Worm (Caenorhabditis elegans) whole organism, early embryonic: ENCODE data around the gene T26A5.6.

Experiments
- B0310.2 ChIP-seq: sonication (generic microtip); optimal IDR thresholded peaks from 2 replicates; lab custom pipeline; 2016; ENCODE audit warnings: mild to moderate bottlenecking, missing genetic modification characterization, missing compliant biosample characterization
- F13C5.2 ChIP-seq: sonication (generic microtip); optimal IDR thresholded peaks from 2 replicates; lab custom pipeline; 2017; ENCODE audit warnings: mild to moderate bottlenecking, missing genetic modification characterization, inconsistent platforms, missing compliant biosample characterization
- aly-1 ChIP-seq: sonication (generic microtip); optimal IDR thresholded peaks from 2 replicates; lab custom pipeline; 2016; ENCODE audit warnings: missing genetic modification characterization, missing compliant biosample characterization
- ama-1 ChIP-seq: fragments of 150-350 bp; optimal IDR thresholded peaks from 2 replicates; lab custom pipeline; 2014
- ceh-13 ChIP-seq: fragments of 200-800 bp; sonication (Bioruptor generic); optimal IDR thresholded peaks from 2 replicates; lab custom pipeline; 2018; ENCODE audit warnings: mild to moderate bottlenecking, missing genetic modification characterization, missing compliant biosample characterization
- ceh-36 ChIP-seq: sonication (generic microtip); optimal IDR thresholded peaks from 2 replicates; lab custom pipeline; 2016; ENCODE audit warnings: missing genetic modification characterization, inconsistent platforms, missing compliant biosample characterization
- ets-7 ChIP-seq: sonication (generic microtip); optimal IDR thresholded peaks from 2 replicates; lab custom pipeline; 2016; ENCODE audit warnings: missing genotype, missing genetic modification characterization, missing compliant biosample characterization
- flt-1 ChIP-seq: fragments of 200-800 bp; sonication (Bioruptor generic); IDR thresholded peaks from 2 replicates; pipeline ENCODE4 v1.3.6; 2022; ENCODE audit warnings: missing genetic modification characterization, missing compliant biosample characterization
- hmbx-1 ChIP-seq: sonication (generic microtip); optimal IDR thresholded peaks from 2 replicates; lab custom pipeline; 2016; ENCODE audit warnings: mild to moderate bottlenecking, missing genetic modification characterization, missing compliant biosample characterization
- hmg-4 ChIP-seq: fragments of 200-800 bp; sonication (Bioruptor generic); optimal IDR thresholded peaks from 2 replicates; lab custom pipeline; 2018; ENCODE audit warnings: mild to moderate bottlenecking, missing genetic modification characterization, missing compliant biosample characterization
- hnd-1 ChIP-seq: sonication (generic microtip); optimal IDR thresholded peaks from 2 replicates; lab custom pipeline; 2016; ENCODE audit warnings: missing genetic modification characterization, missing compliant biosample characterization
- pes-1 ChIP-seq: fragments of 200-800 bp; sonication (Bioruptor generic); IDR thresholded peaks from 2 replicates; pipeline ENCODE4 v1.3.6; 2022; ENCODE audit warnings: missing genetic modification reagents, missing genetic modification characterization, missing compliant biosample characterization
- scrt-1 ChIP-seq: fragments of 200-800 bp; sonication (Bioruptor generic); IDR thresholded peaks from 2 replicates; pipeline ENCODE4 v1.3.6; 2022; ENCODE audit warnings: missing genetic modification characterization, missing compliant biosample characterization
- sea-1 ChIP-seq: fragments of 200-800 bp; sonication (Bioruptor generic); conservative IDR thresholded peaks from 2 replicates; pipeline ENCODE4 v1.3.6; 2022; ENCODE audit warnings: missing genetic modification characterization, missing compliant biosample characterization
- tbx-11 ChIP-seq: fragments of 200-800 bp; sonication (Bioruptor generic); IDR thresholded peaks from 2 replicates; pipeline ENCODE4 v1.3.6; 2022; ENCODE audit warnings: missing genetic modification characterization, missing compliant biosample characterization
- tbx-37 ChIP-seq: fragments of 200-800 bp; sonication (Bioruptor generic); conservative IDR thresholded peaks from 2 replicates; pipeline ENCODE4 v1.3.6; 2022; ENCODE audit warnings: missing genetic modification reagents, missing genetic modification characterization, missing compliant biosample characterization
- tra-4 ChIP-seq: sonication (generic microtip); optimal IDR thresholded peaks from 2 replicates; lab custom pipeline; 2017; ENCODE audit warnings: missing genetic modification characterization, missing compliant biosample characterization

Gene T26A5.6

DNA sequence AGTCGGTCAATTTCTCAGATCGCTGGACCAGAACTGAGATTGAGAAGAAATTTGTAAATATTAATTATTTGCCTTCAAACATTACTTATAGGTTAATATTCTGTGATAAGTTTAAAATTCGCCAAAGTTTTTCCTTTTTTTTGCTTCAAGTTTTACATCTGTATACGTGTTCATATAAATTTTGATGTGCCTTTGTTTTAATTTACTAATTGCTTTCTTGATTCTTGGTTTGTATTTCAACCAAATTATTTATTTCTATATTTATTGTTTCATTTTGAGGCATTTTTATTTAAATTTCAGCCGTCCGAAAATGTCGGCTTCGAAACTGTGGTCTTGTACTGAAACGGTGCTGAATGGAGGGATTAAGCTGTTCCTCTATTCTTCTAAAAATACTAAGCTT is 14.2 kb downstream of the T26A5.6 start, which contains the start of gene C05D11.1:
Gene C05D11.1 (plus strand): TSS at position 301 of the 400 bp plus-strand sequence.
- TF ChIP-seq pes-1 (no peak), scrt-1 (no peak), tra-4 (no peak), tbx-11 (GFP tag; lab: Robert Waterston, UW) (no peak), tbx-37 (GFP tag; lab: Robert Waterston, UW) (no peak), hmg-4 (no peak), hmbx-1 (tag; lab: Kevin White, UChicago) (no peak), B0310.2 (tag; lab: Kevin White, UChicago) (no peak), ceh-36 (no peak), ceh-13 (GFP tag; lab: Kevin White, UChicago) (no peak), sea-1 (GFP tag; lab: Robert Waterston, UW) (no peak), flt-1 (no peak)

DNA sequence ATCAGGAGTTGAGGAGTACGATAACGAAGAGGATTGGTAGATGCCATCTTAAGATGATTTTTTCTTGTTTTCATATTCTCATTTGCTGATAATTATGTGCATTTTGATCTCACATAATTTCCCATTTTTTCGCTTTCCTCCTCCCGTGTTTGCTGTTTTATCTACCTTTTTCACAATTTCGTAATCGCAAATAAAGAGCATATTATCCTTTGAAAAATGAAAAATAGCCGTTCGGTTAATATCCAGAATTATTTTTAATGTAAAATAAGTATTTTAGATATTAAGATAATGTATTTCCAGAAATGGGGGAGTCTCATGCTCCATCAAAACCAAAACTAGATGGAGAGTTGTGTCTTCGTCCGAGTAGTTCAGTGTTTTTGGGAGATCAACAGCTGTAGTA is 17.6 kb downstream of the T26A5.6 start, which contains the start of gene vps-16:
Gene vps-16 (plus strand): TSS at position 301 of the 400 bp plus-strand sequence.
- no peak for TF ChIP-seq pes-1
- no peak for TF ChIP-seq hmbx-1 (tag; lab: Kevin White, UChicago)
- no peak for TF ChIP-seq F13C5.2 (tag; lab: Kevin White, UChicago)
- no peak for TF ChIP-seq ets-7 (tag; lab: Kevin White, UChicago)
- no peak for TF ChIP-seq hmg-4
- no peak for TF ChIP-seq aly-1 (tag; lab: Kevin White, UChicago)
- no peak for TF ChIP-seq sea-1 (GFP tag; lab: Robert Waterston, UW)
- TF ChIP-seq ama-1 (lab: Kevin White, UChicago) = no peak
- TF ChIP-seq flt-1 = no peak
- TF ChIP-seq ceh-13 (GFP tag; lab: Kevin White, UChicago) = no peak
- no peak for TF ChIP-seq scrt-1

DNA sequence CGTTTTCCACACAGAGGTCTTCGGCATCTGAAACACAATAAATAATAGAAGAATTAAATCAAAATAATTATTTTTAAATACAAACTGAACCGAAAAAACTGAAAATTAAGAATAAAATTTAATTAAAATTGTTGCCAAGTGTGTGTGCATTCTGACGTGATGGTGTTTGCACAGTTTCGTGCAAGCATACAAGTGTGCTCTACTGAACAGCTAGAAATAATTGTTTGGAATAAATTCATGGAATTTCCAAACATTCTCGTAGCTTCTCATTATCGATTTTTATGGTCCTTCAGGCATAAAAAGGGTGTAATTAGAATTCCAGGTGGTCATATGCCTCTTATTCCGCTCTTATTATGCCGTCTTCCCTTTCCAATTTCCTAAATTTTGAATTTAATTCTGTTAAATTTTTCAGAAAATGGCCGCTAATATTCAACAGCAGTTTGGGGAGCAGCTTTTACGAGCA is 18.7 kb downstream of the T26A5.6 start, which contains the start of the genes mrps-17 and txdc-9:
Gene mrps-17 (minus strand): TSS at position 33 of the 463 bp plus-strand sequence.
Gene txdc-9 (plus strand): TSS at position 413 of the 463 bp plus-strand sequence.
- TF ChIP-seq aly-1 (tag; lab: Kevin White, UChicago) = no peak
- TF ChIP-seq B0310.2 (tag; lab: Kevin White, UChicago) = no peak
- no peak for TF ChIP-seq hmbx-1 (tag; lab: Kevin White, UChicago)
- no peak for TF ChIP-seq pes-1
- TF ChIP-seq flt-1 = 0 out of 2 replicates have a peak, but pooled peaks have one; percentile 38
- TF ChIP-seq scrt-1 = no peak
- TF ChIP-seq ama-1 (lab: Kevin White, UChicago) = no peak
- TF ChIP-seq F13C5.2 (tag; lab: Kevin White, UChicago) = peak; percentile 67

DNA sequence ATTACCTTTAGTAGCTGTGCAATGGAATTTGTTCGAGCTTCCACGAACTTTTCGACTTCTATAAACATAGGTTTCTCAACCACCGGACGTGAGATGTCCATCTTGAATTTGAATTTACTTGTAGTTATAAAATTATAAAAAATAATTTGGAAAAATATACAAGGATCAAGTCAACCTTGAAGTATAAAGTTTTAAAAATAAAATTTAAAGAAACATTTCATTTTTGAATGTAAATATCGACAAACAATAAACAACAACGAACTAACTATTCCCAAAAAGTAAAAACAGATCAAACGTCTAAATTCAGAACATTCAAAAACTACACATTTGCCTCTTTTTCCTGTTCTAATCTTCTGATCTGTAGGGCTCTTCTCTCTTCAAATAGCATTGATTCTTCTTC is 19.7 kb downstream of the T26A5.6 start, which contains the start of gene popl-1:
Gene popl-1 (minus strand): TSS at position 101 of the 400 bp plus-strand sequence.
- TF ChIP-seq ceh-36 (no peak), scrt-1 (no peak), ceh-13 (GFP tag; lab: Kevin White, UChicago) (no peak), hmbx-1 (tag; lab: Kevin White, UChicago) (no peak), tbx-37 (GFP tag; lab: Robert Waterston, UW) (no peak), flt-1 (no peak), B0310.2 (tag; lab: Kevin White, UChicago) (no peak), ets-7 (tag; lab: Kevin White, UChicago) (no peak), ama-1 (lab: Kevin White, UChicago) (no peak), F13C5.2 (tag; lab: Kevin White, UChicago) (no peak), tbx-11 (GFP tag; lab: Robert Waterston, UW) (no peak), sea-1 (GFP tag; lab: Robert Waterston, UW) (no peak)

DNA sequence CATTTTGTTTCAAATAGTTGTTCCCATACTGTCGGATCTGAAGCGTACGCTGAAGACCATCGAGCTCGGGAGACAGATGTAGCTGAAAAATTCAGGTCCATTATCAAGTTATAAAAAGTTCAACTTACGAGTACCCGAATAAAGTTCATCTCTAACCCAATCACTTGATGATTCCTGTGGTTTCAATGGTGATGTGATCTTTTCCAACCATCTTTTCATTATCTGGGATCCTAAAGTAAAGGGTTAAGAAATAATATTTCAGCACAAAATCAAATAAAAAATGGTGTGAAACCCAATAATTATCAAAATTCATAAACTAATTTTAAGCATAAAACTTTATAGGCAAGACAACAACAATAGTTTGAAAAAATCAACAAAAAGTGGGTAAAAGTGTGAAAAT is 23.3 kb downstream of the T26A5.6 start, which contains the start of gene C05D11.8:
Gene C05D11.8 (minus strand): TSS at position 101 of the 400 bp plus-strand sequence.
- TF ChIP-seq B0310.2 (tag; lab: Kevin White, UChicago) (no peak), ets-7 (tag; lab: Kevin White, UChicago) (no peak), tbx-37 (GFP tag; lab: Robert Waterston, UW) (no peak), pes-1 (no peak), ceh-36 (no peak), hnd-1 (no peak), sea-1 (GFP tag; lab: Robert Waterston, UW) (no peak), hmbx-1 (tag; lab: Kevin White, UChicago) (no peak), tbx-11 (GFP tag; lab: Robert Waterston, UW) (no peak), scrt-1 (no peak), hmg-4 (no peak), aly-1 (tag; lab: Kevin White, UChicago) (no peak), flt-1 (no peak)

DNA sequence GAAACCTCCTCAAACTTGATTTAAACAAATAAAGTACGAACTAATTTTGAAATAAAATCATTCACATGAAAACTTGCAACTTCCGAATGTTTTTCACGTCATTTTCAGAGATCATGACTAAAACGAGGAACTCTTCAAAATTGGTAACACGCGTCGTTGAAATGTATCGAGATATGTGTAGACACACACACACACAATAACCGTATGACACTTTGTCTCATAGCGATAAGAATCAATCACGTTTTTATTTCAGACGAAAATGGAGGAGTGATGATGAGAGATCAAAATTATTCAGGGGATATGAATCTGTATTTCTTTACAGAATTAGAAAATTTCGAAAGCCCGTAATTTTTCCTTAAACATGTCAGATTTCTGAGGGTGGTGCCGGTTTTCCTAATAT is 27.8 kb downstream of the T26A5.6 start:
- no peak for TF ChIP-seq tbx-11 (GFP tag; lab: Robert Waterston, UW)
- no peak for TF ChIP-seq ceh-13 (GFP tag; lab: Kevin White, UChicago)
- no peak for TF ChIP-seq tra-4
- TF ChIP-seq F13C5.2 (tag; lab: Kevin White, UChicago) = no peak
- TF ChIP-seq scrt-1 = no peak
- no peak for TF ChIP-seq sea-1 (GFP tag; lab: Robert Waterston, UW)
- no peak for TF ChIP-seq hnd-1
- TF ChIP-seq flt-1 = no peak
- no peak for TF ChIP-seq ets-7 (tag; lab: Kevin White, UChicago)
- TF ChIP-seq hmg-4 = no peak
- TF ChIP-seq B0310.2 (tag; lab: Kevin White, UChicago) = no peak
- TF ChIP-seq ama-1 (lab: Kevin White, UChicago) = no peak

DNA sequence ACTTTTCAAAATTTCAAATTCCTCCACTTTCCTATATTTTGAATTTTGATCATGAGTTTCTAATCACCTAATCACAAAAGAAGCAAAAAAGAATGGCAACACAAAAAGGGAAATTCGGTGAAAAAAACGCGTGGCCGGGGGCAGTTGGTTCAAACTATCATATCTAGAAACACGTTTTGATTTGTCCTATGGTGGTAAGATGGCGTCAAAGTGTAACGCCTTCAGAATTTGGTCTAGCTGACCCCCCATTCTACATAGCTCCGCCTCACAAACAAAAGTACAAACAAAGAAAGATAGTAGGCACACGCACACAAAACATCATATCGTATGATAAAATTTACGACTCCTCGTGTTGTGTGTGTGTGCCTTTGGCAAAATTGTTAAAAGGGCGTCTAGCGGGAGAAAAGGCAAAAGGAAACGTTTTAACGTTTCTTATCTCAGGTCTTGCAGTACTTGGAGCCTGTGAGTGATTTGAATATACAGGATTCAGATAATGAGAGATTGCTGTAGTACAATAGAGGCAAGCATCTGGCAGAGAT is 28.5 kb downstream of the T26A5.6 start:
- TF ChIP-seq tra-4 (no peak), tbx-11 (GFP tag; lab: Robert Waterston, UW) (no peak), B0310.2 (tag; lab: Kevin White, UChicago) (no peak), hmg-4 (no peak), pes-1 (no peak), sea-1 (GFP tag; lab: Robert Waterston, UW) (no peak), F13C5.2 (tag; lab: Kevin White, UChicago) (no peak), aly-1 (tag; lab: Kevin White, UChicago) (no peak), hmbx-1 (tag; lab: Kevin White, UChicago) (no peak), scrt-1 (no peak), ets-7 (tag; lab: Kevin White, UChicago) (no peak), ceh-13 (GFP tag; lab: Kevin White, UChicago) (no peak)
